Worm (Caenorhabditis elegans) whole organism, L3 larva: ENCODE results near the gene clec-73.
A peak's percentile ranks its signal among the peaks of the same experiment; 100 is the strongest.

ENCODE experiments used
- ZK546.5 ChIP-seq: sonication (generic microtip); optimal IDR thresholded peaks from 2 replicates; lab custom pipeline; 2017; ENCODE audit warnings: missing biosample characterization, missing genetic modification characterization
- aly-2 ChIP-seq: fragments of 150-350 bp; optimal IDR thresholded peaks from 2 replicates; lab custom pipeline; 2014; ENCODE audit warnings: missing biosample characterization, missing genetic modification characterization
- ceh-16 ChIP-seq: sonication (generic microtip); optimal IDR thresholded peaks from 2 replicates; lab custom pipeline; 2017; ENCODE audit warnings: missing biosample characterization, missing genetic modification characterization
- ceh-28 ChIP-seq: fragments of 150-350 bp; optimal IDR thresholded peaks from 2 replicates; lab custom pipeline; 2014; ENCODE audit warnings: missing biosample characterization, missing genetic modification reagents, missing genetic modification characterization
- ceh-82 ChIP-seq: fragments of 150-350 bp; optimal IDR thresholded peaks from 2 replicates; lab custom pipeline; 2014; ENCODE audit warnings: missing biosample characterization, missing genetic modification characterization
- daf-12 ChIP-seq: fragments of 150-350 bp; optimal IDR thresholded peaks from 2 replicates; lab custom pipeline; 2014; ENCODE audit warnings: missing biosample characterization, missing genetic modification reagents, missing genetic modification characterization
- egl-27 ChIP-seq: sonication (generic microtip); optimal IDR thresholded peaks from 4 replicates; lab custom pipeline; 2017; ENCODE audit warnings: missing biosample characterization, missing genetic modification reagents, missing genetic modification characterization
- egl-5 ChIP-seq: fragments of 150-350 bp; optimal IDR thresholded peaks from 2 replicates; lab custom pipeline; 2017; ENCODE audit warnings: missing biosample characterization, missing genetic modification reagents, missing genetic modification characterization, inconsistent platforms
- elt-1 ChIP-seq: fragments of 150-350 bp; optimal IDR thresholded peaks from 2 replicates; lab custom pipeline; 2014; ENCODE audit warnings: missing biosample characterization, missing genetic modification characterization
- elt-2 ChIP-seq: sonication (generic microtip); optimal IDR thresholded peaks from 2 replicates; lab custom pipeline; 2016; ENCODE audit warnings: missing genetic modification reagents, mild to moderate bottlenecking, missing genetic modification characterization, missing compliant biosample characterization
- elt-3 ChIP-seq, 3 experiments: fragments of 150-350 bp in 1 of 3; sonication (generic microtip) in 2 of 3; optimal IDR thresholded peaks; 2 replicates in 2 of 3; 4 replicates in 1 of 3; lab custom pipeline; 2014 to 2017; ENCODE audit warnings: missing biosample characterization in 3 of 3, missing genetic modification characterization in 3 of 3
- fkh-10 ChIP-seq: sonication (generic microtip); optimal IDR thresholded peaks from 2 replicates; lab custom pipeline; 2017; ENCODE audit warnings: missing biosample characterization, missing genetic modification reagents, missing genetic modification characterization
- fos-1 ChIP-seq: fragments of 150-350 bp; optimal IDR thresholded peaks from 2 replicates; lab custom pipeline; 2014; ENCODE audit warnings: missing biosample characterization, missing genetic modification characterization
- jun-1 ChIP-seq: fragments of 150-350 bp; optimal IDR thresholded peaks from 2 replicates; lab custom pipeline; 2014; ENCODE audit warnings: missing biosample characterization, missing genetic modification reagents, missing genetic modification characterization
- lin-39 ChIP-seq: fragments of 150-350 bp; optimal IDR thresholded peaks from 2 replicates; lab custom pipeline; 2018; ENCODE audit warnings: missing biosample characterization, missing genetic modification reagents, missing genetic modification characterization
- mdl-1 ChIP-seq: fragments of 150-350 bp; optimal IDR thresholded peaks from 2 replicates; lab custom pipeline; 2014; ENCODE audit warnings: missing biosample characterization, missing genetic modification characterization
- mml-1 ChIP-seq: fragments of 150-350 bp; sonication (generic microtip); optimal IDR thresholded peaks from 3 replicates; lab custom pipeline; 2014; ENCODE audit warnings: missing biosample characterization, missing genetic modification characterization
- nhr-11 ChIP-seq: fragments of 150-350 bp; optimal IDR thresholded peaks from 2 replicates; lab custom pipeline; 2014; ENCODE audit warnings: missing biosample characterization, missing genetic modification characterization
- nhr-12 ChIP-seq: fragments of 150-350 bp; optimal IDR thresholded peaks from 2 replicates; lab custom pipeline; 2014; ENCODE audit warnings: missing biosample characterization, missing genetic modification characterization
- nhr-23 ChIP-seq: fragments of 150-350 bp; optimal IDR thresholded peaks from 2 replicates; lab custom pipeline; 2014; ENCODE audit warnings: missing biosample characterization, missing genetic modification reagents, missing genetic modification characterization
- nhr-28 ChIP-seq: fragments of 150-350 bp; optimal IDR thresholded peaks from 2 replicates; lab custom pipeline; 2014; ENCODE audit warnings: missing biosample characterization, missing genetic modification characterization
- nhr-43 ChIP-seq: sonication (generic microtip); optimal IDR thresholded peaks from 2 replicates; lab custom pipeline; 2016; ENCODE audit warnings: mild to moderate bottlenecking, missing genetic modification characterization, missing compliant biosample characterization; ENCODE audit not compliant: poor library complexity, severe bottlenecking
- nhr-67 ChIP-seq: fragments of 150-350 bp; optimal IDR thresholded peaks from 2 replicates; lab custom pipeline; 2014; ENCODE audit warnings: missing biosample characterization, missing genetic modification characterization
- nhr-77 ChIP-seq: fragments of 150-350 bp; optimal IDR thresholded peaks from 2 replicates; lab custom pipeline; 2014; ENCODE audit warnings: missing biosample characterization, missing genetic modification characterization
- pha-4 ChIP-seq: fragments of 150-350 bp; optimal IDR thresholded peaks from 2 replicates; lab custom pipeline; 2014; ENCODE audit warnings: missing biosample characterization, missing genetic modification reagents, missing genetic modification characterization
- pqm-1 ChIP-seq: fragments of 150-350 bp; optimal IDR thresholded peaks from 2 replicates; lab custom pipeline; 2017; ENCODE audit warnings: missing biosample characterization, missing genetic modification characterization, inconsistent platforms
- sea-2 ChIP-seq: fragments of 150-350 bp; sonication (generic microtip); optimal IDR thresholded peaks from 4 replicates; lab custom pipeline; 2014; ENCODE audit warnings: missing biosample characterization, missing genetic modification reagents, missing genetic modification characterization
- skn-1 ChIP-seq: fragments of 150-350 bp; optimal IDR thresholded peaks from 2 replicates; lab custom pipeline; 2014; ENCODE audit warnings: missing biosample characterization, missing genetic modification characterization
- unc-62 ChIP-seq: fragments of 150-350 bp; sonication (generic microtip); optimal IDR thresholded peaks from 4 replicates; lab custom pipeline; 2014; ENCODE audit warnings: missing biosample characterization, missing genetic modification reagents, missing genetic modification characterization
- ztf-4 ChIP-seq: fragments of 150-350 bp; optimal IDR thresholded peaks from 2 replicates; lab custom pipeline; 2014; ENCODE audit warnings: missing biosample characterization, missing genetic modification characterization

clec-73 gene

DNA sequence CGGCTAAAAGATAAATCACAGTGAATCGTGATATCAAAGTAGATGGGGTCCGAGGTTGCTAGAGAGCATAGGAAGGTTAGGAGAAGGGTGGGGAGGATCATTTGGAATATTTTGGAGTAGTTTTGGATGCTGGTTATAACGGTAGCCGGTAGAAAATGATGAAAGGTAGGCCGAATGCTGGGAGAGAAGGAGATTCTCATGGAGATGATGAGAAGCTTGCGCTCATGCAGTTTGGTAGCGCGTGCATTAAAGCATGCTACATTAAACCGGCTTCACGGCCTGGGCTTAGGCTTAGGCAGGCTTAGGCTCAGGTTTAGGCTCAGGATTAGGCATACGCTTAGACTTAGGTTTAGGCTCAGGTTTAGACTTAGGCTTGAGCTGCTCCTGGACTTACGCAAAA is 38.3 kb upstream of the clec-73 start, which contains the start of gene F47C12.13:
TSS of gene F47C12.13 (minus strand) at position 101 of the 400 bp plus-strand sequence.
- no peak for TF ChIP-seq ZK546.5 (tag; lab: Kevin White, UChicago)
- TF ChIP-seq daf-12 (tag; lab: Kevin White, UChicago), result no peak
- no peak for TF ChIP-seq unc-62

DNA sequence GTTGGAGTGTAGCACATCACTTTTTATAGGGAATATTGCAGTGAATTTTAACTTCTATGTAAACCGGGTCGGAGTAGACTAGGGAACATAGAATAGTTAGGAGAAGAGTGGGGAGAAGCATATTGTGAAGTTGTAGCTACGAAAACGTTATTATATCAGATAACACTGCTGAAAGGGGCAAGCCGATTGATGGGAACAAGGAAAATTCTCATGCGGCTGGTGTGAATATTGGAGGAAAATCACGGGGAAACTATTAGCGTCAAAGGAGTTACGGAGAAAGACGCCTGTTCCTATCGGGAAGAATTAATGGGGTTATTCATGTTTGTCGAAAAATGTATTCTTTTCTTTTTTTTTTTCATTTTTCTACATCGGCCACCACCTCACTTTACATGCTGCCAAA is 37.3 kb upstream of the clec-73 start, which contains the start of gene F47C12.6:
TSS of gene F47C12.6 (minus strand) at position 101 of the 400 bp plus-strand sequence.
- no peak for TF ChIP-seq sea-2 (GFP tag; lab: Kevin White, UChicago)
- TF ChIP-seq aly-2 (tag; lab: Kevin White, UChicago), result no peak

DNA sequence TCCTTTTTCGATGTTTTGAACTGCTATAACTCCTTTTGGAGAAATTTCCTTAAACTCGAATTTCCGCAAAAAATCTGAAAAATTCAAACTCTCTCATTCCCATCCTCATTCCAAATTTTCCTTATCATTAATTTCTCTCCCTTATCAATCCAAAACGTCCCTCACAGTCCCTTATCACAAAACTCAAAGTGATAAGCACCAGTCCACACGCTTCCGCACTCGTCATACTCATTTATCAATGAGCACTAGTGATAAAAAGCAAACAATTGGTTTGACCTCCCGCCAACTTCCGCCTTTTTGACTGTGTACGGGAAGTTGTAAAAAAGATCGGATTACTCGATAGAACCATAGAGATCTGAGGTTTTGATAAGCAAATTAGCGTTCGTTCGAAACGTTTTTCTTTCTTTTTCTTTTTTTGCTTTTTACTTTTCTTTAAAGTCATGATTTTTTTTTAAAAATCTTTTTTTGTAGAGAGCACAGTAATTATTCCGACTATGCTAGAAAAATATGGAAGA is 32.7 kb upstream of the clec-73 start, which contains the start of gene clec-78:
TSS of gene clec-78 (plus strand) at position 465 of the 515 bp plus-strand sequence.
- TF ChIP-seq fos-1 (tag; lab: Kevin White, UChicago), result peak; percentile 60
- TF ChIP-seq ztf-4 (tag; lab: Kevin White, UChicago), result no peak
- peak; percentile 99 for TF ChIP-seq jun-1 (tag; lab: Kevin White, UChicago)
- peak; percentile 100 for TF ChIP-seq elt-2 (tag; lab: Kevin White, UChicago)
- peak; percentile 98 for TF ChIP-seq pqm-1 (tag; lab: Kevin White, UChicago)
- TF ChIP-seq nhr-12 (tag; lab: Kevin White, UChicago), result no peak
- TF ChIP-seq pha-4 (tag; lab: Kevin White, UChicago), result peak; percentile 55

DNA sequence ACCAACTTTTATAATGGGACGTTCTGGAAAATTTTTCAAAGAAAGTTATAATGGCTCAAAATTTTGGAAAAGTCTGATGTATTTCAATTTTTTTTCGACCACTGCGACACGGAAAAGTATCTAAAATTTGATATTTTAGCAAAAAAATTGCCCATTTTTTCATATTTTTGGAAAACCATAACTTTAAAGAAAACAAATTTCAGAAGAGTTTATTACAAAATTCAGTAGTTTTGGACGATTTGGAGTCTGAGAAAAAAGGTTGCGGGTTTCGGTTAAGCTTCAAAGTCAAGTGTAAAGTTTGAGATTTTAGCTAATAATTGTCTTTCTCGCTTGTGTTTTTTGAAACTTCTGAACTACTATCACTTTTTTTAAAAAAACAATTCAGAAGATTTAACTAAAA is 32.1 kb upstream of the clec-73 start:
- no peak for TF ChIP-seq ceh-28 (tag; lab: Kevin White, UChicago)
- TF ChIP-seq lin-39, result no peak
- no peak for TF ChIP-seq ztf-4 (tag; lab: Kevin White, UChicago)
- TF ChIP-seq nhr-12 (tag; lab: Kevin White, UChicago), result no peak
- TF ChIP-seq ceh-16 (tag; lab: Kevin White, UChicago), result no peak
- TF ChIP-seq mml-1 (tag; lab: Kevin White, UChicago), result no peak
- no peak for TF ChIP-seq nhr-11 (tag; lab: Kevin White, UChicago)
- no peak for TF ChIP-seq fos-1 (tag; lab: Kevin White, UChicago)

DNA sequence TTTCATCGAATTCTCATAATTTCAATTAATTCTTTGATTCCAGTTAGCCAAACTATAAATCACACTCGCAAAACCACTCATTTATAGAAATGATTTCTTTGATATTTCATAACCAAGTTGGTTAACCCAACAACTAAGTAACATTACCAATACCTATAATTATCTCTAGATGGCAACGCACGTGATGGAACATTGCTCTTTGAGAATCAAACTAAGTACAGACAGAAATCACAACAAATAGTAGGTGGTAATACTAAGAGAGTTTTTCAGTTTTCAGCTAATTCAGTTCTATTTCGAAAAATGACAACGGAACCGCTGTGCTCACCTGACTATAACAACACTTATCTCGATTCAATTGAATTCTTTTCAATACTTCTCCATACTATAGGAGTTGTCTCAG is 25.6 kb upstream of the clec-73 start, which contains the start of gene srh-223:
TSS of gene srh-223 (plus strand) at position 301 of the 400 bp plus-strand sequence.
- TF ChIP-seq nhr-12 (tag; lab: Kevin White, UChicago), result no peak
- TF ChIP-seq fos-1 (tag; lab: Kevin White, UChicago), result no peak
- TF ChIP-seq elt-3 (tag; optimal IDR thresholded peaks at IDR 0.05; lab: Kevin White, UChicago), result no peak
- TF ChIP-seq aly-2 (tag; lab: Kevin White, UChicago), result no peak
- TF ChIP-seq egl-27 (tag; lab: Kevin White, UChicago), result no peak
- TF ChIP-seq ztf-4 (tag; lab: Kevin White, UChicago), result no peak
- TF ChIP-seq nhr-43 (tag; lab: Kevin White, UChicago), result no peak
- TF ChIP-seq nhr-67 (tag; lab: Kevin White, UChicago), result no peak
- TF ChIP-seq, all 47 proteins: peak for 0

DNA sequence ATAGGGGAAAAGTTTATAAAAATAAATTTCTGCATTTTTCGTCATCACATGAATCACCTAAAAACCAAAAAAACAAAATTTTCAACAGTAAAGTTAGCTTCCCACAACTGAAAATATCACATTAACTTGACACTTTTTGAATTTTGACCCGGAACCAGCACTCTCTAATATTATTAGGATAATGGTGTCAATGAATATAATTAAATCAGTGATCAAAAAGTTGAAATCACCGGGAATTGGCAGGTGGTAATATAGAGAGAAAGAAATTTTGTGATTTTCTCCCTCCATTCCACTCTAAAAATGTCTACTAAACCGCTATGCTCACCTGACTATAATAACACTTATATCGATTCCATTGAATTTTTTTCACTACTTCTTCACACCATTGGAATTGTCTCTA is 23.5 kb upstream of the clec-73 start, which contains the start of gene srh-222:
TSS of gene srh-222 (plus strand) at position 301 of the 400 bp plus-strand sequence.
- TF ChIP-seq nhr-12 (tag; lab: Kevin White, UChicago) (no peak), nhr-77 (tag; lab: Kevin White, UChicago) (no peak), elt-1 (tag; lab: Kevin White, UChicago) (no peak), daf-12 (tag; lab: Kevin White, UChicago) (no peak)

DNA sequence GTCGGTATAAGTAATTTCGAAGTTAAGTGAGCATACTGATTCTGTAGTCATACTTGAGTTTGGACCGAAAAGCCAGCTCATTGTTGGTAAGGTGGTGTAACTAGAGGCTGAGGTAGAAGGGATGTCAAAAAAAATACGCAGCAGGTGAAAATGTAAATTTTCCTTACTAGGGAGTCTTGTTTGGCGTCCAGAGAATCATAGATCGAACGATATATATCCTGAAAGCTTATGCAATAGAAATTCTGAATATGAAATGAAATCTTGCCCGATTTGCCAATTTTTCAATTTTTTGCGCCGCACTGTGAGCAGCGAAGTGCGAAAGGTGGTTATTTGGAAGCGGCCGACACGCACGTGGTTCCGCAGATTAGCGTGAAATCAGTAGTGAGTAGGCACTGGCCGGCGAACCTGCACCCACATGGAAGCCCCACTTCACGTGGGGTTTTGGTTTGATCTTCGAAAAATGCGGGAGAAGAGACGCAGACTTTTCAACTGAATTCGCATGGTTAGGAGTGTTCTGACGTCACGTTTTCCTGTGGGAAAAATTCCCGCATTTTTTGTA is 22.0 kb upstream of the clec-73 start, which contains the start of gene srh-220:
TSS of gene srh-220 (minus strand) at position 51 of the 559 bp plus-strand sequence.
- TF ChIP-seq mdl-1 (no peak), nhr-11 (tag; lab: Kevin White, UChicago) (no peak), nhr-28 (tag; lab: Kevin White, UChicago) (no peak), jun-1 (tag; lab: Kevin White, UChicago) (no peak), egl-5 (tag; lab: Kevin White, UChicago) (no peak), fkh-10 (no peak), ceh-82 (no peak), skn-1 (no peak), nhr-23 (tag; lab: Kevin White, UChicago) (no peak)
